Fruit fly (Drosophila melanogaster) whole organism, embryonic: Measurements from ENCODE around the gene CG12448.

Experiments used
- Atf6 ChIP-seq: fragments of 200-800 bp; sonication (Bioruptor generic); IDR thresholded peaks from 2 replicates; pipeline ENCODE4 v1.3.6; 2022; ENCODE audit warnings: missing biosample characterization, missing genetic modification characterization
- Bdp1 ChIP-seq: fragments of 200-800 bp; sonication (Bioruptor generic); optimal IDR thresholded peaks from 3 replicates; lab custom pipeline; 2016; ENCODE audit warnings: missing biosample characterization, missing genetic modification characterization
- Bteb2 ChIP-seq: fragments of 200-800 bp; sonication (Bioruptor generic); optimal IDR thresholded peaks from 2 replicates; lab custom pipeline; 2016; ENCODE audit warnings: missing biosample characterization, missing genetic modification characterization
- CG10431 ChIP-seq: fragments of 200-800 bp; sonication (Bioruptor generic); optimal IDR thresholded peaks from 3 replicates; lab custom pipeline; 2018; ENCODE audit warnings: missing biosample characterization, mild to moderate bottlenecking, missing genetic modification characterization
- CG11398 ChIP-seq: fragments of 200-800 bp; sonication (Bioruptor generic); optimal IDR thresholded peaks from 2 replicates; lab custom pipeline; 2016; ENCODE audit warnings: missing biosample characterization, missing genetic modification characterization
- CG11695 ChIP-seq: fragments of 200-800 bp; sonication (Bioruptor generic); IDR thresholded peaks from 3 replicates; pipeline ENCODE4 v1.3.6; 2022; ENCODE audit warnings: missing biosample characterization, missing genetic modification characterization
- CG13624 ChIP-seq: fragments of 200-800 bp; sonication (Bioruptor generic); optimal IDR thresholded peaks from 2 replicates; lab custom pipeline; 2016; ENCODE audit warnings: missing biosample characterization, missing genetic modification characterization
- CG15269 ChIP-seq: fragments of 200-800 bp; sonication (Bioruptor generic); optimal IDR thresholded peaks from 2 replicates; lab custom pipeline; 2018; ENCODE audit warnings: missing biosample characterization, mild to moderate bottlenecking, missing genetic modification characterization, moderate library complexity
- CG1529 ChIP-seq: fragments of 200-800 bp; sonication (Bioruptor generic); optimal IDR thresholded peaks from 3 replicates; lab custom pipeline; 2018; ENCODE audit warnings: missing biosample characterization, missing genetic modification characterization
- CG1603 ChIP-seq: fragments of 200-800 bp; sonication (Bioruptor generic); optimal IDR thresholded peaks from 2 replicates; lab custom pipeline; 2019; ENCODE audit warnings: missing biosample characterization, mild to moderate bottlenecking, missing genetic modification characterization, moderate library complexity
- CG18764 ChIP-seq: fragments of 200-800 bp; sonication (Bioruptor generic); optimal IDR thresholded peaks from 3 replicates; lab custom pipeline; 2016; ENCODE audit warnings: missing biosample characterization, missing genetic modification characterization
- CG2889 ChIP-seq: fragments of 200-800 bp; sonication (Bioruptor generic); IDR thresholded peaks from 3 replicates; pipeline ENCODE4 v1.3.6; 2022; ENCODE audit warnings: missing biosample characterization, missing genetic modification characterization
- CG31224 ChIP-seq: fragments of 200-800 bp; sonication (Bioruptor generic); IDR thresholded peaks from 2 replicates; pipeline ENCODE4 v1.3.6; 2022; ENCODE audit warnings: missing biosample characterization, missing genetic modification characterization
- CG34422 ChIP-seq: fragments of 200-800 bp; sonication (Bioruptor generic); IDR thresholded peaks from 3 replicates; pipeline ENCODE4 v1.3.6; 2022; ENCODE audit warnings: missing biosample characterization, missing genetic modification characterization
- CG4360 ChIP-seq: fragments of 200-800 bp; sonication (Bioruptor generic); IDR thresholded peaks from 2 replicates; pipeline ENCODE4 v1.3.6; 2022; ENCODE audit warnings: missing biosample characterization, missing genetic modification characterization
- CG4707 ChIP-seq: fragments of 200-800 bp; sonication (Bioruptor generic); optimal IDR thresholded peaks from 2 replicates; lab custom pipeline; 2018; ENCODE audit warnings: missing biosample characterization, mild to moderate bottlenecking, missing genetic modification characterization, moderate library complexity
- CG6254 ChIP-seq: fragments of 200-800 bp; sonication (Bioruptor generic); optimal IDR thresholded peaks from 3 replicates; lab custom pipeline; 2017; ENCODE audit warnings: mild to moderate bottlenecking, missing biosample characterization, missing genetic modification reagents, missing genetic modification characterization
- CG7556 ChIP-seq: fragments of 200-800 bp; sonication (Bioruptor generic); optimal IDR thresholded peaks from 2 replicates; lab custom pipeline; 2017; ENCODE audit warnings: missing biosample characterization, mild to moderate bottlenecking, missing genetic modification characterization
- CG7839 ChIP-seq: fragments of 200-800 bp; sonication (Bioruptor generic); optimal IDR thresholded peaks from 3 replicates; lab custom pipeline; 2018; ENCODE audit warnings: missing biosample characterization, mild to moderate bottlenecking, missing genetic modification characterization, moderate library complexity
- CG9797 ChIP-seq: fragments of 200-800 bp; sonication (Bioruptor generic); optimal IDR thresholded peaks from 3 replicates; lab custom pipeline; 2018; ENCODE audit warnings: missing biosample characterization, mild to moderate bottlenecking, missing genetic modification characterization
- CG9817 ChIP-seq: fragments of 200-800 bp; sonication (Bioruptor generic); optimal IDR thresholded peaks from 2 replicates; lab custom pipeline; 2018; ENCODE audit warnings: missing biosample characterization, mild to moderate bottlenecking, missing genetic modification characterization, moderate library complexity
- Dad ChIP-seq: fragments of 200-800 bp; sonication (Bioruptor generic); optimal IDR thresholded peaks from 3 replicates; lab custom pipeline; 2016; ENCODE audit warnings: missing biosample characterization, missing genetic modification characterization
- Dbx ChIP-seq: fragments of 200-800 bp; sonication (Bioruptor generic); IDR thresholded peaks from 3 replicates; pipeline ENCODE4 v1.3.6; 2022; ENCODE audit warnings: missing biosample characterization, missing genetic modification characterization
- Doc2 ChIP-seq: fragments of 200-800 bp; sonication (Bioruptor generic); IDR thresholded peaks from 2 replicates; pipeline ENCODE4 v1.3.6; 2022; ENCODE audit warnings: missing biosample characterization, missing genetic modification characterization
- ERR ChIP-seq: fragments of 200-800 bp; sonication (Bioruptor generic); optimal IDR thresholded peaks from 2 replicates; lab custom pipeline; 2016; ENCODE audit warnings: missing biosample characterization, missing genetic modification characterization
- Eip74EF ChIP-seq, 2 experiments: fragments of 200-800 bp in 1 of 2; fragments of >200 bp in 1 of 2; sonication (Bioruptor generic) in 1 of 2; optimal IDR thresholded peaks; 2 replicates each; lab custom pipeline; 2017 to 2019; ENCODE audit warnings: missing biosample characterization in 2 of 2, missing genetic modification characterization in 2 of 2, mild to moderate bottlenecking in 1 of 2, moderate library complexity in 1 of 2
- HLH4C ChIP-seq: fragments of 200-800 bp; sonication (Bioruptor generic); IDR thresholded peaks from 3 replicates; pipeline ENCODE4 v1.3.6; 2022; ENCODE audit warnings: missing biosample characterization, missing genetic modification characterization; ENCODE audit not compliant: partially characterized antibody
- Meics ChIP-seq: fragments of 200-800 bp; sonication (Bioruptor generic); optimal IDR thresholded peaks from 2 replicates; lab custom pipeline; 2017; ENCODE audit warnings: missing biosample characterization, mild to moderate bottlenecking, missing genetic modification characterization
- Neu2 ChIP-seq: fragments of 200-800 bp; sonication (Bioruptor generic); optimal IDR thresholded peaks from 3 replicates; lab custom pipeline; 2016; ENCODE audit warnings: missing biosample characterization, missing genetic modification characterization, borderline replicate concordance
- PHDP ChIP-seq: fragments of 200-800 bp; sonication (Bioruptor generic); optimal IDR thresholded peaks from 3 replicates; lab custom pipeline; 2018; ENCODE audit warnings: missing biosample characterization, mild to moderate bottlenecking, missing genetic modification characterization, moderate library complexity
- Sin3A ChIP-seq: fragments of >200 bp; optimal IDR thresholded peaks from 2 replicates; lab custom pipeline; 2018
- YL-1 ChIP-seq: fragments of 200-800 bp; sonication (Bioruptor generic); optimal IDR thresholded peaks from 3 replicates; lab custom pipeline; 2017; ENCODE audit warnings: missing biosample characterization, mild to moderate bottlenecking, missing genetic modification characterization
- abd-A ChIP-seq: fragments of 200-800 bp; sonication (Bioruptor generic); optimal IDR thresholded peaks from 3 replicates; lab custom pipeline; 2019; ENCODE audit warnings: missing biosample characterization, mild to moderate bottlenecking, missing genetic modification characterization, moderate library complexity
- bigmax ChIP-seq: fragments of 200-800 bp; sonication (Bioruptor generic); optimal IDR thresholded peaks from 2 replicates; lab custom pipeline; 2018; ENCODE audit warnings: missing biosample characterization, mild to moderate bottlenecking, missing genetic modification characterization
- chm ChIP-seq: fragments of 200-800 bp; sonication (Bioruptor generic); IDR thresholded peaks from 2 replicates; pipeline ENCODE4 v1.3.6; 2022; ENCODE audit warnings: missing biosample characterization, missing genetic modification characterization
- danr ChIP-seq: fragments of 200-800 bp; sonication (Bioruptor generic); IDR thresholded peaks from 2 replicates; pipeline ENCODE4 v1.3.6; 2022; ENCODE audit warnings: missing biosample characterization, missing genetic modification characterization
- dpn ChIP-seq, 2 experiments: fragments of 200-800 bp; sonication (Bioruptor generic); optimal IDR thresholded peaks; 3 replicates each; lab custom pipeline; 2016; ENCODE audit warnings: missing biosample characterization in 2 of 2, missing genetic modification characterization in 2 of 2
- grn ChIP-seq: fragments of 200-800 bp; sonication (Bioruptor generic); optimal IDR thresholded peaks from 3 replicates; lab custom pipeline; 2017; ENCODE audit warnings: missing biosample characterization, missing genetic modification characterization
- gt ChIP-seq: fragments of 200-800 bp; sonication (Bioruptor generic); IDR thresholded peaks from 2 replicates; pipeline ENCODE4 v1.3.6; 2022; ENCODE audit warnings: missing biosample characterization, missing genetic modification characterization
- ham ChIP-seq: fragments of 200-800 bp; sonication (Bioruptor generic); IDR thresholded peaks from 2 replicates; pipeline ENCODE4 v1.3.6; 2022; ENCODE audit warnings: missing biosample characterization, missing genetic modification characterization
- kay ChIP-seq: fragments of 200-800 bp; sonication (Bioruptor generic); optimal IDR thresholded peaks from 2 replicates; lab custom pipeline; 2016; ENCODE audit warnings: missing biosample characterization, missing genetic modification characterization
- lmd ChIP-seq: fragments of 200-800 bp; sonication (Bioruptor generic); IDR thresholded peaks from 2 replicates; pipeline ENCODE4 v1.3.6; 2022; ENCODE audit warnings: missing biosample characterization, missing genetic modification characterization
- nom ChIP-seq: fragments of 200-800 bp; sonication (Bioruptor generic); optimal IDR thresholded peaks from 2 replicates; lab custom pipeline; 2017; ENCODE audit warnings: missing biosample characterization, missing genetic modification characterization, mild to moderate bottlenecking, moderate library complexity, missing genetic modification reagents
- p53 ChIP-seq: fragments of 200-800 bp; sonication (Bioruptor generic); optimal IDR thresholded peaks from 2 replicates; lab custom pipeline; 2016; ENCODE audit warnings: missing biosample characterization, missing genetic modification characterization
- sc ChIP-seq, 3 experiments: fragments of >200 bp in 2 of 3; fragments of 200-800 bp in 1 of 3; sonication (Bioruptor generic) in 1 of 3; optimal IDR thresholded peaks; 2 replicates in 2 of 3; 3 replicates in 1 of 3; lab custom pipeline; 2017; ENCODE audit warnings: mild to moderate bottlenecking in 1 of 3, missing biosample characterization in 1 of 3, missing genetic modification characterization in 1 of 3, missing genetic modification reagents in 1 of 3
- seq ChIP-seq: fragments of 200-800 bp; sonication (Bioruptor generic); IDR thresholded peaks from 2 replicates; pipeline ENCODE4 v1.3.6; 2022; ENCODE audit warnings: missing biosample characterization, missing genetic modification characterization
- tap ChIP-seq: fragments of 200-800 bp; optimal IDR thresholded peaks from 3 replicates; lab custom pipeline; 2019; ENCODE audit warnings: missing biosample characterization, mild to moderate bottlenecking, missing genetic modification characterization, moderate library complexity
- tna ChIP-seq: fragments of 200-800 bp; sonication (Bioruptor generic); IDR thresholded peaks from 2 replicates; pipeline ENCODE4 v1.3.6; 2022; ENCODE audit warnings: missing biosample characterization, missing genetic modification characterization; ENCODE audit not compliant: partially characterized antibody
- zen2 ChIP-seq: fragments of 200-800 bp; sonication (Bioruptor generic); IDR thresholded peaks from 3 replicates; pipeline ENCODE4 v1.3.6; 2022; ENCODE audit warnings: missing biosample characterization, missing genetic modification characterization; ENCODE audit not compliant: partially characterized antibody

CG12448 gene

dm6 chr2L:15908496-15909276, 32.6 kb upstream of the CG12448 start (continued):
- TF ChIP-seq sc (optimal IDR thresholded peaks at IDR 0.05; lab: Kevin White, UChicago): no peak
- peak; percentile 38 for TF ChIP-seq sc (GFP tag; optimal IDR thresholded peaks at IDR 0.05; lab: Kevin White, UChicago)
- no peak for TF ChIP-seq CG1603
- TF ChIP-seq Meics (GFP tag; lab: Kevin White, UChicago): peak; percentile 69
- no peak for TF ChIP-seq danr
- no peak for TF ChIP-seq Bteb2
- no peak for TF ChIP-seq CG2889 (GFP tag; lab: Robert Waterston, UW)
- TF ChIP-seq PHDP (tag; lab: Kevin White, UChicago): peak; percentile 79
- TF ChIP-seq ERR (GFP tag; lab: Kevin White, UChicago): no peak
- TF ChIP-seq CG18764 (GFP tag; lab: Kevin White, UChicago): no peak
- peak; percentile 82 for TF ChIP-seq CG15269
- no peak for TF ChIP-seq CG9797 (GFP tag; lab: Kevin White, UChicago)
- TF ChIP-seq dpn (GFP tag; optimal IDR thresholded peaks at IDR 0.05; lab: Kevin White, UChicago): peak in 1 of 2 experiments; percentile 29
- TF ChIP-seq CG31224 (GFP tag; lab: Robert Waterston, UW): peak; percentile 99
- TF ChIP-seq Doc2 (GFP tag; lab: Robert Waterston, UW): no peak
- TF ChIP-seq CG13624 (GFP tag; lab: Kevin White, UChicago): no peak
- no peak for TF ChIP-seq ham
- peak; percentile 48; the same call in 1 of the 3 replicates for TF ChIP-seq Dbx (GFP tag; lab: Robert Waterston, UW)
- no peak for TF ChIP-seq CG11398
- TF ChIP-seq Bdp1: no peak
- TF ChIP-seq abd-A (tag; lab: Kevin White, UChicago): peak; percentile 99
- TF ChIP-seq nom: no peak
- 0 out of 2 replicates have a peak, but pooled peaks have one; percentile 42 for TF ChIP-seq tna (GFP tag; lab: Robert Waterston, UW)
- no peak; the same call in 1 of the 2 replicates for TF ChIP-seq lmd (GFP tag; lab: Robert Waterston, UW)
- TF ChIP-seq CG10431: peak; percentile 84
- TF ChIP-seq zen2 (GFP tag; lab: Robert Waterston, UW): no peak
- TF ChIP-seq bigmax (GFP tag; lab: Kevin White, UChicago): no peak
- no peak for TF ChIP-seq CG4707 (GFP tag; lab: Kevin White, UChicago)
- peak; percentile 36; the same call in 2 of the 3 replicates for TF ChIP-seq HLH4C (GFP tag; lab: Robert Waterston, UW)
- peak in 1 of 2 experiments; percentile 99 for TF ChIP-seq Eip74EF (GFP tag; optimal IDR thresholded peaks at IDR 0.05; lab: Kevin White, UChicago)
- peak; percentile 35 for TF ChIP-seq CG6254
- no peak for TF ChIP-seq kay (GFP tag; lab: Kevin White, UChicago)
- 0 out of 3 replicates have a peak, but pooled peaks have one; percentile 26 for TF ChIP-seq CG11695 (GFP tag; lab: Robert Waterston, UW)
- TF ChIP-seq gt (GFP tag; lab: Robert Waterston, UW): no peak
- TF ChIP-seq p53: no peak
- peak; percentile 2 for TF ChIP-seq CG1529 (GFP tag; lab: Kevin White, UChicago)
- TF ChIP-seq YL-1 (GFP tag; lab: Kevin White, UChicago): no peak
- peak; percentile 28; the same call in 1 of the 3 replicates for TF ChIP-seq CG34422 (GFP tag; lab: Robert Waterston, UW)
- TF ChIP-seq tap (tag; lab: Kevin White, UChicago): no peak
- no peak; the same call in 1 of the 2 replicates for TF ChIP-seq chm (GFP tag; lab: Robert Waterston, UW)
- no peak for TF ChIP-seq Dad (GFP tag; lab: Kevin White, UChicago)
- peak; percentile 70 for TF ChIP-seq CG7556 (GFP tag; lab: Kevin White, UChicago)
- TF ChIP-seq Neu2 (GFP tag; lab: Kevin White, UChicago): no peak
- TF ChIP-seq CG7839: peak; percentile 78
- TF ChIP-seq CG4360: no peak
- no peak for TF ChIP-seq grn (GFP tag; lab: Kevin White, UChicago)
- TF ChIP-seq Atf6: no peak
- no peak for TF ChIP-seq seq (GFP tag; lab: Robert Waterston, UW)
- TF ChIP-seq CG9817 (tag; lab: Kevin White, UChicago): peak; percentile 34
- no peak for TF ChIP-seq Sin3A (lab: Kevin White, UChicago)
